Fruit fly (Drosophila melanogaster) S2 (cell line): ENCODE measurements around the gene ND-24.

Experiments
- CG8478 ChIP-seq: fragments of >200 bp; optimal IDR thresholded peaks from 2 replicates; lab custom pipeline; 2018
- CTCF ChIP-seq, 2 experiments: fragments of >200 bp; optimal IDR thresholded peaks; 2 replicates each; lab custom pipeline; 2018

DNA sequence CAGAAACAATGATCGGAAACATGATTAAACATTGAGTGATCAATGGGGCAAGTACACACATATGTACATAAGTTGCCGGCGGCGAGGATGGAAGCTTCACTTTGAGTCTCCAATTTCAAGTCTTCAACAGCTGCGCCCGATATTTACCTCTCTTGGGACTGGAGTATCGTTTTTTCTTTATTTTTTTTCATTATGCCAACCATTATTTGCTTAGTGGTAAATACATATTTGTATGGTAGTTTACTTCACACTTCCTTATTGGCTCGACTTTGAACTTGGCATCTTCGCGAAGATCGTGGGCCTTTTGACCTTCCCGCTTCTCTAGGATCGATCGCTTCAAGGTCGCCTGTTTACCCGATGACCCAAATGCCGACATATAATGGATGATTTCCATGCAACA, 49.2 kb upstream of the ND-24 start:
- TF ChIP-seq CTCF (optimal IDR thresholded peaks at IDR 0.05; lab: Kevin White, UChicago): no peak
- TF ChIP-seq CG8478 (lab: Kevin White, UChicago): no peak
